Worm (Caenorhabditis elegans) whole organism, young adult: ENCODE measurements around the gene scl-3.
A peak's percentile ranks its signal among the peaks of the same experiment; 100 is the strongest.

Source experiments
- C17E4.6 ChIP-seq: fragments of 200-800 bp; sonication (Bioruptor generic); IDR thresholded peaks from 2 replicates; pipeline ENCODE4 v1.3.6; 2022; ENCODE audit warnings: missing genetic modification reagents, missing genetic modification characterization, missing compliant biosample characterization
- D2030.7 ChIP-seq: fragments of 200-800 bp; sonication (Bioruptor generic); IDR thresholded peaks from 2 replicates; pipeline ENCODE4 v1.3.6; 2022; ENCODE audit warnings: missing genetic modification reagents, missing genetic modification characterization, missing compliant biosample characterization
- F37B4.10 ChIP-seq: fragments of 200-800 bp; sonication (Bioruptor generic); IDR thresholded peaks from 2 replicates; pipeline ENCODE4 v1.3.6; 2022; ENCODE audit warnings: missing genetic modification characterization, missing compliant biosample characterization
- F55B11.4 ChIP-seq: sonication (generic microtip); optimal IDR thresholded peaks from 2 replicates; lab custom pipeline; 2016; ENCODE audit warnings: missing compliant biosample characterization, missing genetic modification characterization, borderline replicate concordance; ENCODE audit not compliant: insufficient read depth
- F57C9.4 ChIP-seq: sonication (generic microtip); optimal IDR thresholded peaks from 2 replicates; lab custom pipeline; 2017; ENCODE audit warnings: mild to moderate bottlenecking, missing genetic modification characterization, missing compliant biosample characterization
- K12H6.12 ChIP-seq: fragments of 200-800 bp; sonication (Bioruptor generic); optimal IDR thresholded peaks from 2 replicates; lab custom pipeline; 2018; ENCODE audit warnings: mild to moderate bottlenecking, missing genetic modification characterization, missing compliant biosample characterization
- T07F8.4 ChIP-seq: sonication (generic microtip); optimal IDR thresholded peaks from 2 replicates; lab custom pipeline; 2016; ENCODE audit warnings: mild to moderate bottlenecking, missing genetic modification characterization, moderate library complexity, missing compliant biosample characterization
- ZK185.1 ChIP-seq: sonication (generic microtip); optimal IDR thresholded peaks from 2 replicates; lab custom pipeline; 2016; ENCODE audit warnings: mild to moderate bottlenecking, missing genetic modification characterization, missing compliant biosample characterization; ENCODE audit not compliant: poor library complexity, severe bottlenecking
- akir-1 ChIP-seq: fragments of 200-800 bp; sonication (Bioruptor generic); optimal IDR thresholded peaks from 2 replicates; lab custom pipeline; 2018; ENCODE audit warnings: mild to moderate bottlenecking, missing genetic modification characterization, moderate library complexity, missing compliant biosample characterization
- ama-1 ChIP-seq, 3 experiments: fragments of 150-350 bp in 1 of 3; sonication (generic microtip) in 2 of 3; optimal IDR thresholded peaks; 2 replicates each; lab custom pipeline; 2014 to 2018; ENCODE audit warnings: missing biosample characterization in 2 of 3, missing genetic modification characterization in 2 of 3, missing genetic modification reagents in 2 of 3
- aptf-2 ChIP-seq: fragments of 200-800 bp; sonication (Bioruptor generic); conservative IDR thresholded peaks from 2 replicates; pipeline ENCODE4 v1.3.6; 2022; ENCODE audit warnings: missing genetic modification reagents, missing genetic modification characterization, missing compliant biosample characterization
- aptf-3 ChIP-seq: fragments of 200-800 bp; sonication (Bioruptor generic); IDR thresholded peaks from 2 replicates; pipeline ENCODE4 v1.3.6; 2022; ENCODE audit warnings: missing genetic modification characterization, missing compliant biosample characterization
- ccch-3 ChIP-seq: fragments of 200-800 bp; sonication (Bioruptor generic); optimal IDR thresholded peaks from 2 replicates; lab custom pipeline; 2018; ENCODE audit warnings: mild to moderate bottlenecking, missing genetic modification characterization, missing compliant biosample characterization
- cebp-2 ChIP-seq: fragments of 200-800 bp; sonication (Bioruptor generic); IDR thresholded peaks from 2 replicates; pipeline ENCODE4 v1.3.6; 2022; ENCODE audit warnings: missing genetic modification characterization, missing compliant biosample characterization
- ceh-27 ChIP-seq: fragments of 200-800 bp; sonication (Bioruptor generic); optimal IDR thresholded peaks from 2 replicates; lab custom pipeline; 2018; ENCODE audit warnings: mild to moderate bottlenecking, missing genetic modification characterization, moderate library complexity, missing compliant biosample characterization
- ceh-40 ChIP-seq: fragments of 200-800 bp; sonication (Bioruptor generic); IDR thresholded peaks from 2 replicates; pipeline ENCODE4 v1.3.6; 2022; ENCODE audit warnings: missing genetic modification characterization, missing compliant biosample characterization
- die-1 ChIP-seq: sonication (generic microtip); optimal IDR thresholded peaks from 2 replicates; lab custom pipeline; 2016; ENCODE audit warnings: missing genotype, mild to moderate bottlenecking, missing genetic modification characterization, missing compliant biosample characterization
- dpff-1 ChIP-seq: sonication (generic microtip); optimal IDR thresholded peaks from 2 replicates; lab custom pipeline; 2017; ENCODE audit warnings: mild to moderate bottlenecking, missing genetic modification characterization, missing compliant biosample characterization
- dpl-1 ChIP-seq: fragments of 150-350 bp; optimal IDR thresholded peaks from 2 replicates; lab custom pipeline; 2014; ENCODE audit warnings: missing biosample characterization, missing genetic modification reagents, missing genetic modification characterization
- egl-44 ChIP-seq: fragments of 200-800 bp; sonication (Bioruptor generic); IDR thresholded peaks from 2 replicates; pipeline ENCODE4 v1.3.6; 2022; ENCODE audit warnings: missing genetic modification reagents, missing genetic modification characterization, missing compliant biosample characterization
- egrh-3 ChIP-seq: fragments of 200-800 bp; sonication (Bioruptor generic); IDR thresholded peaks from 2 replicates; pipeline ENCODE4 v1.3.6; 2022; ENCODE audit warnings: missing genetic modification reagents, missing genetic modification characterization, missing compliant biosample characterization
- gei-17 ChIP-seq: fragments of 200-800 bp; sonication (Bioruptor generic); optimal IDR thresholded peaks from 2 replicates; lab custom pipeline; 2018; ENCODE audit warnings: mild to moderate bottlenecking, missing genetic modification characterization, missing compliant biosample characterization
- lin-26 ChIP-seq: fragments of 200-800 bp; sonication (Bioruptor generic); IDR thresholded peaks from 2 replicates; pipeline ENCODE4 v1.3.6; 2022; ENCODE audit warnings: missing genetic modification reagents, missing genetic modification characterization, missing compliant biosample characterization
- lin-35 ChIP-seq, 3 experiments: fragments of 150-350 bp in 2 of 3; sonication (generic microtip) in 1 of 3; optimal IDR thresholded peaks; 2 replicates each; lab custom pipeline; 2014 to 2018; ENCODE audit warnings: missing biosample characterization in 3 of 3, missing genetic modification characterization in 3 of 3, missing genetic modification reagents in 3 of 3
- lin-40 ChIP-seq: sonication (generic microtip); optimal IDR thresholded peaks from 2 replicates; lab custom pipeline; 2016; ENCODE audit warnings: missing genetic modification characterization, mild to moderate bottlenecking, missing compliant biosample characterization, missing genotype, missing genetic modification reagents
- lir-1 ChIP-seq: fragments of 200-800 bp; sonication (Bioruptor generic); conservative IDR thresholded peaks from 2 replicates; pipeline ENCODE4 v1.3.6; 2022; ENCODE audit warnings: missing genetic modification reagents, missing genetic modification characterization, missing compliant biosample characterization
- madf-10 ChIP-seq: sonication (generic microtip); optimal IDR thresholded peaks from 2 replicates; lab custom pipeline; 2016; ENCODE audit warnings: mild to moderate bottlenecking, missing genetic modification characterization, missing compliant biosample characterization
- madf-3 ChIP-seq: fragments of 200-800 bp; sonication (Bioruptor generic); IDR thresholded peaks from 2 replicates; pipeline ENCODE4 v1.3.6; 2022; ENCODE audit warnings: missing genetic modification reagents, missing genetic modification characterization, missing compliant biosample characterization
- madf-6 ChIP-seq: fragments of 200-800 bp; sonication (Bioruptor generic); IDR thresholded peaks from 2 replicates; pipeline ENCODE4 v1.3.6; 2022; ENCODE audit warnings: missing genetic modification reagents, missing genetic modification characterization, missing compliant biosample characterization
- mel-28 ChIP-seq: sonication (generic microtip); optimal IDR thresholded peaks from 2 replicates; lab custom pipeline; 2016; ENCODE audit warnings: borderline replicate concordance, mild to moderate bottlenecking, missing genetic modification characterization, missing compliant biosample characterization
- mes-4 ChIP-seq: sonication (generic microtip); optimal IDR thresholded peaks from 2 replicates; lab custom pipeline; 2016; ENCODE audit warnings: missing genotype, missing genetic modification characterization, missing compliant biosample characterization
- nhr-179 ChIP-seq: sonication (generic microtip); optimal IDR thresholded peaks from 2 replicates; lab custom pipeline; 2016; ENCODE audit warnings: mild to moderate bottlenecking, missing genetic modification characterization, missing compliant biosample characterization
- nhr-80 ChIP-seq: sonication (generic microtip); optimal IDR thresholded peaks from 2 replicates; lab custom pipeline; 2016; ENCODE audit warnings: missing genetic modification characterization, missing compliant biosample characterization
- pbrm-1 ChIP-seq: fragments of 200-800 bp; sonication (Bioruptor generic); IDR thresholded peaks from 2 replicates; pipeline ENCODE4 v1.3.6; 2022; ENCODE audit warnings: missing genetic modification reagents, missing genetic modification characterization, missing compliant biosample characterization
- snpc-3.4 ChIP-seq: sonication (generic microtip); optimal IDR thresholded peaks from 2 replicates; lab custom pipeline; 2017; ENCODE audit warnings: missing genetic modification characterization, mild to moderate bottlenecking, missing compliant biosample characterization, antibody characterized with exemption, moderate library complexity, missing genotype, missing genetic modification reagents
- snpc-4 ChIP-seq, 5 experiments: fragments of 150-350 bp in 1 of 5; sonication (generic microtip) in 4 of 5; optimal IDR thresholded peaks; 2 replicates each; lab custom pipeline; 2014 to 2018; ENCODE audit warnings: missing genetic modification characterization in 5 of 5, missing biosample characterization in 3 of 5, antibody characterized with exemption in 2 of 5, mild to moderate bottlenecking in 2 of 5, missing compliant biosample characterization in 2 of 5, missing genotype in 2 of 5, moderate library complexity in 2 of 5, missing genetic modification reagents in 1 of 5
- sptf-2 ChIP-seq: fragments of 200-800 bp; sonication (Bioruptor generic); optimal IDR thresholded peaks from 2 replicates; lab custom pipeline; 2018; ENCODE audit warnings: mild to moderate bottlenecking, missing genetic modification characterization, missing compliant biosample characterization
- zfh-2 ChIP-seq: fragments of 200-800 bp; sonication (Bioruptor generic); conservative IDR thresholded peaks from 2 replicates; pipeline ENCODE4 v1.3.6; 2022; ENCODE audit warnings: missing genetic modification reagents, missing genetic modification characterization, missing compliant biosample characterization
- ztf-22 ChIP-seq: fragments of 200-800 bp; sonication (Bioruptor generic); optimal IDR thresholded peaks from 2 replicates; lab custom pipeline; 2018; ENCODE audit warnings: mild to moderate bottlenecking, missing genetic modification characterization, moderate library complexity, missing compliant biosample characterization
- ztf-25 ChIP-seq: fragments of 200-800 bp; sonication (Bioruptor generic); IDR thresholded peaks from 2 replicates; pipeline ENCODE4 v1.3.6; 2022; ENCODE audit warnings: missing genetic modification reagents, missing genetic modification characterization, missing compliant biosample characterization
- ztf-26 ChIP-seq: sonication (generic microtip); optimal IDR thresholded peaks from 2 replicates; lab custom pipeline; 2017; ENCODE audit warnings: missing genetic modification characterization, missing compliant biosample characterization
- ztf-6 ChIP-seq: fragments of 200-800 bp; sonication (Bioruptor generic); IDR thresholded peaks from 2 replicates; pipeline ENCODE4 v1.3.6; 2022; ENCODE audit warnings: missing genetic modification reagents, missing genetic modification characterization, missing compliant biosample characterization

Gene scl-3

ce11 chrIV:13085675-13086074 lies 26.3 kb downstream of the scl-3 start:
- TF ChIP-seq madf-6 (GFP tag; lab: Robert Waterston, UW) (no peak), egrh-3 (GFP tag; lab: Robert Waterston, UW) (no peak), K12H6.12 (tag; lab: Kevin White, UChicago) (no peak), ceh-40 (GFP tag; lab: Robert Waterston, UW) (no peak)

ce11 chrIV:13086705-13087104 lies 27.3 kb downstream of the scl-3 start, which contains the start of gene spin-2:
Gene spin-2, plus strand, starts transcription at chrIV:13087005.
- TF ChIP-seq egl-44 (GFP tag; lab: Robert Waterston, UW) (no peak), aptf-2 (GFP tag; lab: Robert Waterston, UW) (no peak), gei-17 (GFP tag; lab: Kevin White, UChicago) (no peak), F57C9.4 (tag; lab: Kevin White, UChicago) (no peak), ceh-27 (no peak), aptf-3 (no peak), akir-1 (GFP tag; lab: Kevin White, UChicago) (no peak), ama-1 (optimal IDR thresholded peaks at IDR 0.05; lab: Kevin White, UChicago) (no peak), ama-1 (GFP tag; optimal IDR thresholded peaks at IDR 0.05; lab: Kevin White, UChicago) (no peak), nhr-179 (no peak), snpc-3.4 (tag; lab: Kevin White, UChicago) (no peak), mes-4 (tag; lab: Kevin White, UChicago) (no peak), mel-28 (tag; lab: Kevin White, UChicago) (no peak), lin-40 (no peak), die-1 (tag; lab: Kevin White, UChicago) (no peak), cebp-2 (GFP tag; lab: Robert Waterston, UW) (no peak), zfh-2 (no peak), madf-10 (tag; lab: Kevin White, UChicago) (no peak), dpff-1 (tag; lab: Kevin White, UChicago) (no peak), ztf-6 (GFP tag; lab: Robert Waterston, UW) (no peak)

- TF ChIP-seq ceh-27, result no peak
- no peak for TF ChIP-seq mes-4 (tag; lab: Kevin White, UChicago)
- TF ChIP-seq egrh-3 (GFP tag; lab: Robert Waterston, UW), result peak; percentile 85
- no peak for TF ChIP-seq lin-26 (GFP tag; lab: Robert Waterston, UW)
- no peak for TF ChIP-seq aptf-3
- TF ChIP-seq C17E4.6 (GFP tag; lab: Robert Waterston, UW), result no peak
- no peak for TF ChIP-seq sptf-2 (GFP tag; lab: Kevin White, UChicago)
- no peak for TF ChIP-seq madf-3 (GFP tag; lab: Robert Waterston, UW)
- TF ChIP-seq F57C9.4 (tag; lab: Kevin White, UChicago), result no peak
- no peak for TF ChIP-seq nhr-179
- TF ChIP-seq ztf-25 (GFP tag; lab: Robert Waterston, UW), result no peak
- no peak for TF ChIP-seq ccch-3
- no peak for TF ChIP-seq lin-40
- no peak for TF ChIP-seq ztf-22
- no peak for TF ChIP-seq akir-1 (GFP tag; lab: Kevin White, UChicago)
- TF ChIP-seq T07F8.4 (tag; lab: Kevin White, UChicago), result no peak
- no peak for TF ChIP-seq ZK185.1 (tag; lab: Kevin White, UChicago)
- no peak for TF ChIP-seq D2030.7 (GFP tag; lab: Robert Waterston, UW)
- peak; percentile 92; the same call in 1 of the 2 replicates for TF ChIP-seq zfh-2
- TF ChIP-seq lir-1 (GFP tag; lab: Robert Waterston, UW), result no peak
- no peak for TF ChIP-seq dpl-1 (GFP tag; lab: Kevin White, UChicago)
- no peak for TF ChIP-seq snpc-4 (GFP tag; optimal IDR thresholded peaks at IDR 0.05; lab: Kevin White, UChicago)
- TF ChIP-seq snpc-4 (tag; optimal IDR thresholded peaks at IDR 0.05; lab: Kevin White, UChicago), result no peak
- TF ChIP-seq F55B11.4 (tag; lab: Kevin White, UChicago), result no peak
- TF ChIP-seq cebp-2 (GFP tag; lab: Robert Waterston, UW), result 0 out of 2 replicates have a peak, but pooled peaks have one; percentile 18
- TF ChIP-seq F37B4.10 (GFP tag; lab: Robert Waterston, UW), result no peak
- TF ChIP-seq ama-1 (optimal IDR thresholded peaks at IDR 0.05; lab: Kevin White, UChicago), result no peak
- no peak for TF ChIP-seq ama-1 (GFP tag; optimal IDR thresholded peaks at IDR 0.05; lab: Kevin White, UChicago)
- TF ChIP-seq lin-35 (GFP tag; optimal IDR thresholded peaks at IDR 0.05; lab: Kevin White, UChicago), result no peak
- no peak for TF ChIP-seq snpc-3.4 (tag; lab: Kevin White, UChicago)
- TF ChIP-seq nhr-80 (tag; lab: Kevin White, UChicago), result no peak
- TF ChIP-seq madf-6 (GFP tag; lab: Robert Waterston, UW), result no peak
- no peak for TF ChIP-seq ztf-26
- 0 out of 2 replicates have a peak, but pooled peaks have one; percentile 19 for TF ChIP-seq pbrm-1
Observed at ce11 chrIV:13089671-13090242, 30.4 kb downstream of the scl-3 start.
